Fruit fly (Drosophila melanogaster) whole organism, adult: ENCODE results near the gene MFS9.

Experiments
- CG11617 ChIP-seq: fragments of 200-800 bp; sonication (Bioruptor generic); optimal IDR thresholded peaks from 2 replicates; lab custom pipeline; 2017; ENCODE audit warnings: mild to moderate bottlenecking, missing biosample characterization, missing genetic modification reagents, missing genetic modification characterization
- CG12768 ChIP-seq: fragments of 200-800 bp; sonication (Bioruptor generic); optimal IDR thresholded peaks from 2 replicates; lab custom pipeline; 2017; ENCODE audit warnings: missing biosample characterization, missing genetic modification characterization, mild to moderate bottlenecking, moderate library complexity, missing genetic modification reagents
- CG14711 ChIP-seq: fragments of 200-800 bp; sonication (Bioruptor generic); optimal IDR thresholded peaks from 2 replicates; lab custom pipeline; 2018; ENCODE audit warnings: missing biosample characterization, mild to moderate bottlenecking, missing genetic modification characterization, moderate library complexity
- CG1620 ChIP-seq: fragments of 200-800 bp; sonication (Bioruptor generic); optimal IDR thresholded peaks from 2 replicates; lab custom pipeline; 2016; ENCODE audit warnings: missing biosample characterization, missing genetic modification characterization
- CG33017 ChIP-seq: fragments of 200-800 bp; sonication (Bioruptor generic); optimal IDR thresholded peaks from 2 replicates; lab custom pipeline; 2018; ENCODE audit warnings: missing biosample characterization, mild to moderate bottlenecking, missing genetic modification characterization, moderate library complexity
- CG5204 ChIP-seq: fragments of 200-800 bp; sonication (Bioruptor generic); optimal IDR thresholded peaks from 2 replicates; lab custom pipeline; 2016; ENCODE audit warnings: missing biosample characterization, missing genetic modification characterization
- CG7045 ChIP-seq: fragments of 200-800 bp; sonication (Bioruptor generic); optimal IDR thresholded peaks from 2 replicates; lab custom pipeline; 2017; ENCODE audit warnings: missing biosample characterization, mild to moderate bottlenecking, missing genetic modification characterization
- CG7101 ChIP-seq: fragments of 200-800 bp; sonication (Bioruptor generic); optimal IDR thresholded peaks from 2 replicates; lab custom pipeline; 2018; ENCODE audit warnings: missing biosample characterization, mild to moderate bottlenecking, missing genetic modification characterization, moderate library complexity
- Clk ChIP-seq: fragments of 200-800 bp; sonication (Bioruptor generic); optimal IDR thresholded peaks from 2 replicates; lab custom pipeline; 2017; ENCODE audit warnings: missing biosample characterization, missing genetic modification characterization
- Crg-1 ChIP-seq: fragments of 200-800 bp; sonication (Bioruptor generic); optimal IDR thresholded peaks from 2 replicates; lab custom pipeline; 2016; ENCODE audit warnings: missing biosample characterization, missing genetic modification characterization
- Hr96 ChIP-seq: fragments of 200-800 bp; sonication (Bioruptor generic); optimal IDR thresholded peaks from 2 replicates; lab custom pipeline; 2016; ENCODE audit warnings: missing biosample characterization, missing genetic modification characterization
- Mnt ChIP-seq: fragments of 200-800 bp; sonication (Bioruptor generic); optimal IDR thresholded peaks from 2 replicates; lab custom pipeline; 2016; ENCODE audit warnings: missing biosample characterization, mild to moderate bottlenecking, missing genetic modification characterization
- bab1 ChIP-seq: fragments of 200-800 bp; sonication (Bioruptor generic); optimal IDR thresholded peaks from 3 replicates; lab custom pipeline; 2019; ENCODE audit warnings: missing biosample characterization, mild to moderate bottlenecking, missing genetic modification characterization, moderate library complexity
- cic ChIP-seq: fragments of 200-800 bp; sonication (Bioruptor generic); optimal IDR thresholded peaks from 2 replicates; lab custom pipeline; 2017; ENCODE audit warnings: missing biosample characterization, mild to moderate bottlenecking, missing genetic modification characterization, moderate library complexity
- cnc ChIP-seq, 2 experiments: fragments of >200 bp; optimal IDR thresholded peaks; 2 replicates each; lab custom pipeline; 2017
- kay ChIP-seq: fragments of 200-800 bp; sonication (Bioruptor generic); peaks from one replicate; lab custom pipeline; 2016; ENCODE audit warnings: missing biosample characterization, missing genetic modification characterization, borderline replicate concordance
- ovo ChIP-seq: fragments of 200-800 bp; sonication (Bioruptor generic); optimal IDR thresholded peaks from 2 replicates; lab custom pipeline; 2016; ENCODE audit warnings: missing biosample characterization, missing genetic modification characterization
- pad ChIP-seq: fragments of 200-800 bp; sonication (Bioruptor generic); optimal IDR thresholded peaks from 3 replicates; lab custom pipeline; 2017; ENCODE audit warnings: missing biosample characterization, missing genetic modification characterization, mild to moderate bottlenecking, moderate library complexity, missing genetic modification reagents
- tj ChIP-seq: fragments of 200-800 bp; sonication (Bioruptor generic); optimal IDR thresholded peaks from 3 replicates; lab custom pipeline; 2017; ENCODE audit warnings: missing biosample characterization, mild to moderate bottlenecking, missing genetic modification characterization, moderate library complexity
- toe ChIP-seq: fragments of 200-800 bp; sonication (Bioruptor generic); optimal IDR thresholded peaks from 2 replicates; lab custom pipeline; 2016; ENCODE audit warnings: missing biosample characterization, missing genetic modification characterization

The MFS9 gene

dm6 chr3R:20548255-20548654, 36.0 kb upstream of the MFS9 start:
- TF ChIP-seq CG5204 (GFP tag; lab: Kevin White, UChicago) (no peak), CG1620 (GFP tag; lab: Kevin White, UChicago) (no peak), Clk (GFP tag; lab: Kevin White, UChicago) (no peak), kay (GFP tag; lab: Kevin White, UChicago) (no peak), Hr96 (GFP tag; lab: Kevin White, UChicago) (no peak), bab1 (GFP tag; lab: Kevin White, UChicago) (no peak), CG12768 (GFP tag; lab: Kevin White, UChicago) (no peak), cic (GFP tag; lab: Kevin White, UChicago) (no peak), CG11617 (GFP tag; lab: Kevin White, UChicago) (no peak), CG33017 (tag; lab: Kevin White, UChicago) (no peak), ovo (GFP tag; lab: Kevin White, UChicago) (no peak), toe (no peak), pad (GFP tag; lab: Kevin White, UChicago) (no peak), Crg-1 (GFP tag; lab: Kevin White, UChicago) (no peak), tj (GFP tag; lab: Kevin White, UChicago) (no peak), CG14711 (tag; lab: Kevin White, UChicago) (no peak), cnc (optimal IDR thresholded peaks at IDR 0.05; lab: Kevin White, UChicago) (no peak), CG7101 (tag; lab: Kevin White, UChicago) (no peak), Mnt (GFP tag; lab: Kevin White, UChicago) (no peak), CG7045 (no peak)

dm6 chr3R:20547758-20548157, 35.5 kb upstream of the MFS9 start:
- TF ChIP-seq Mnt (GFP tag; lab: Kevin White, UChicago) (no peak), Crg-1 (GFP tag; lab: Kevin White, UChicago) (no peak), ovo (GFP tag; lab: Kevin White, UChicago) (no peak), Clk (GFP tag; lab: Kevin White, UChicago) (no peak), tj (GFP tag; lab: Kevin White, UChicago) (peak; percentile 76), pad (GFP tag; lab: Kevin White, UChicago) (no peak), cnc (optimal IDR thresholded peaks at IDR 0.05; lab: Kevin White, UChicago) (no peak), toe (no peak), CG12768 (GFP tag; lab: Kevin White, UChicago) (no peak), CG14711 (tag; lab: Kevin White, UChicago) (no peak), cic (GFP tag; lab: Kevin White, UChicago) (peak; percentile 14)

dm6 chr3R:20546662-20547620, 34.7 kb upstream of the MFS9 start:
- TF ChIP-seq Mnt (GFP tag; lab: Kevin White, UChicago) (peak; percentile 55), Hr96 (GFP tag; lab: Kevin White, UChicago) (no peak), CG14711 (tag; lab: Kevin White, UChicago) (peak; percentile 36), CG12768 (GFP tag; lab: Kevin White, UChicago) (peak; percentile 71), CG5204 (GFP tag; lab: Kevin White, UChicago) (no peak), Crg-1 (GFP tag; lab: Kevin White, UChicago) (no peak), toe (peak; percentile 6), CG7045 (no peak), tj (GFP tag; lab: Kevin White, UChicago) (peak; percentile 95), CG1620 (GFP tag; lab: Kevin White, UChicago) (no peak), CG11617 (GFP tag; lab: Kevin White, UChicago) (peak; percentile 11), cnc (optimal IDR thresholded peaks at IDR 0.05; lab: Kevin White, UChicago) (no peak), CG7101 (tag; lab: Kevin White, UChicago) (peak; percentile 18), Clk (GFP tag; lab: Kevin White, UChicago) (no peak), bab1 (GFP tag; lab: Kevin White, UChicago) (no peak), CG33017 (tag; lab: Kevin White, UChicago) (peak; percentile 9), cic (GFP tag; lab: Kevin White, UChicago) (peak; percentile 91), pad (GFP tag; lab: Kevin White, UChicago) (no peak), ovo (GFP tag; lab: Kevin White, UChicago) (peak; percentile 47), kay (GFP tag; lab: Kevin White, UChicago) (no peak)

- TF ChIP-seq CG14711 (tag; lab: Kevin White, UChicago) = no peak
- TF ChIP-seq Crg-1 (GFP tag; lab: Kevin White, UChicago) = peak; percentile 5
- TF ChIP-seq CG33017 (tag; lab: Kevin White, UChicago) = peak; percentile 35
- peak; percentile 40 for TF ChIP-seq ovo (GFP tag; lab: Kevin White, UChicago)
- peak; percentile 56 for TF ChIP-seq CG7101 (tag; lab: Kevin White, UChicago)
- peak; percentile 41 for TF ChIP-seq Mnt (GFP tag; lab: Kevin White, UChicago)
- no peak for TF ChIP-seq CG5204 (GFP tag; lab: Kevin White, UChicago)
- no peak for TF ChIP-seq CG11617 (GFP tag; lab: Kevin White, UChicago)
- no peak for TF ChIP-seq tj (GFP tag; lab: Kevin White, UChicago)
- no peak for TF ChIP-seq bab1 (GFP tag; lab: Kevin White, UChicago)
- TF ChIP-seq Clk (GFP tag; lab: Kevin White, UChicago) = no peak
- no peak for TF ChIP-seq CG1620 (GFP tag; lab: Kevin White, UChicago)
- no peak for TF ChIP-seq kay (GFP tag; lab: Kevin White, UChicago)
- peak; percentile 53 for TF ChIP-seq Hr96 (GFP tag; lab: Kevin White, UChicago)
- peak; percentile 22 for TF ChIP-seq CG12768 (GFP tag; lab: Kevin White, UChicago)
- TF ChIP-seq CG7045 = peak; percentile 68
- TF ChIP-seq cnc (optimal IDR thresholded peaks at IDR 0.05; lab: Kevin White, UChicago) = no peak
- peak; percentile 11 for TF ChIP-seq toe
- TF ChIP-seq pad (GFP tag; lab: Kevin White, UChicago) = peak; percentile 27
- TF ChIP-seq cic (GFP tag; lab: Kevin White, UChicago) = peak; percentile 95
Measured at dm6 chr3R:20545678-20546077, 33.4 kb upstream of the MFS9 start.
